Worm (Caenorhabditis elegans) whole organism, L4 larva: ENCODE measurements around the gene F32D8.7.
A peak's percentile ranks its signal among the peaks of the same experiment; 100 is the strongest.

ENCODE experiments used
- F26F4.8 ChIP-seq: fragments of 200-800 bp; sonication (Bioruptor generic); conservative IDR thresholded peaks from 2 replicates; pipeline ENCODE4 v1.3.6; 2022; ENCODE audit warnings: missing genetic modification characterization, missing compliant biosample characterization
- F37D6.2 ChIP-seq: sonication (generic microtip); optimal IDR thresholded peaks from 2 replicates; lab custom pipeline; 2016; ENCODE audit warnings: mild to moderate bottlenecking, missing genetic modification characterization, missing compliant biosample characterization
- F44E2.7 ChIP-seq: fragments of 200-800 bp; sonication (Bioruptor generic); IDR thresholded peaks from 2 replicates; pipeline ENCODE4 v2.1.2; 2022; ENCODE audit warnings: missing genetic modification characterization, missing compliant biosample characterization
- F49E8.2 ChIP-seq: sonication (generic microtip); optimal IDR thresholded peaks from 2 replicates; lab custom pipeline; 2016; ENCODE audit warnings: missing compliant biosample characterization, mild to moderate bottlenecking, missing genetic modification characterization, borderline replicate concordance
- T26A8.4 ChIP-seq: fragments of 200-800 bp; sonication (Bioruptor generic); IDR thresholded peaks from 2 replicates; pipeline ENCODE4 v1.3.6; 2022; ENCODE audit warnings: missing genetic modification characterization, missing compliant biosample characterization
- Y48G9A.11 ChIP-seq: fragments of 200-800 bp; sonication (Bioruptor generic); IDR thresholded peaks from 2 replicates; pipeline ENCODE4 v1.3.6; 2022; ENCODE audit warnings: missing genetic modification reagents, missing genetic modification characterization, missing compliant biosample characterization
- ZK546.5 ChIP-seq, 2 experiments: sonication (generic microtip); optimal IDR thresholded peaks; 2 replicates each; lab custom pipeline; 2017; ENCODE audit warnings: missing biosample characterization in 2 of 2, missing genetic modification characterization in 2 of 2
- arid-1 ChIP-seq: fragments of 200-800 bp; sonication (Bioruptor generic); conservative IDR thresholded peaks from 2 replicates; pipeline ENCODE4 v1.3.6; 2022; ENCODE audit warnings: missing genetic modification reagents, missing genetic modification characterization, missing compliant biosample characterization
- ceh-20 ChIP-seq: fragments of 200-800 bp; sonication (Bioruptor generic); IDR thresholded peaks from 2 replicates; pipeline ENCODE4 v1.3.6; 2022; ENCODE audit warnings: missing genetic modification reagents, missing genetic modification characterization, missing compliant biosample characterization
- ceh-62 ChIP-seq: sonication (generic microtip); optimal IDR thresholded peaks from 2 replicates; lab custom pipeline; 2017; ENCODE audit warnings: missing biosample characterization, missing genetic modification characterization
- cey-2 ChIP-seq: sonication (generic microtip); optimal IDR thresholded peaks from 3 replicates; lab custom pipeline; 2017; ENCODE audit warnings: missing genetic modification characterization, mild to moderate bottlenecking, missing compliant biosample characterization, antibody characterized with exemption, borderline replicate concordance; ENCODE audit not compliant: insufficient read depth
- ctbp-1 ChIP-seq: fragments of 200-800 bp; sonication (Bioruptor generic); IDR thresholded peaks from 2 replicates; pipeline ENCODE4 v1.3.6; 2022; ENCODE audit warnings: missing genetic modification reagents, missing genetic modification characterization, missing compliant biosample characterization
- daf-12 ChIP-seq: fragments of 150-350 bp; optimal IDR thresholded peaks from 2 replicates; lab custom pipeline; 2014; ENCODE audit warnings: missing biosample characterization, missing genetic modification reagents, missing genetic modification characterization
- daf-8 ChIP-seq: fragments of 200-800 bp; sonication (Bioruptor generic); IDR thresholded peaks from 2 replicates; pipeline ENCODE4 v1.3.6; 2022; ENCODE audit warnings: missing genetic modification characterization, missing compliant biosample characterization
- dmd-6 ChIP-seq: fragments of 200-800 bp; sonication (Bioruptor generic); IDR thresholded peaks from 2 replicates; pipeline ENCODE4 v1.3.6; 2022; ENCODE audit warnings: missing genetic modification reagents, missing genetic modification characterization, missing compliant biosample characterization
- dmd-9 ChIP-seq: fragments of 200-800 bp; sonication (Bioruptor generic); IDR thresholded peaks from 2 replicates; pipeline ENCODE4 v1.3.6; 2022; ENCODE audit warnings: missing genetic modification reagents, missing genetic modification characterization, missing compliant biosample characterization
- dpl-1 ChIP-seq: fragments of 150-350 bp; optimal IDR thresholded peaks from 2 replicates; lab custom pipeline; 2014; ENCODE audit warnings: missing biosample characterization, missing genetic modification reagents, missing genetic modification characterization
- duxl-1 ChIP-seq: sonication (generic microtip); optimal IDR thresholded peaks from 2 replicates; lab custom pipeline; 2016; ENCODE audit warnings: mild to moderate bottlenecking, missing genetic modification characterization, moderate library complexity, missing compliant biosample characterization; ENCODE audit not compliant: poor library complexity
- dve-1 ChIP-seq: sonication (generic microtip); optimal IDR thresholded peaks from 2 replicates; lab custom pipeline; 2017; ENCODE audit warnings: antibody characterized with exemption, mild to moderate bottlenecking, missing genetic modification characterization, missing compliant biosample characterization; ENCODE audit not compliant: insufficient read depth
- egl-27 ChIP-seq: sonication (generic microtip); optimal IDR thresholded peaks from 3 replicates; lab custom pipeline; 2017; ENCODE audit warnings: missing biosample characterization, missing genetic modification reagents, missing genetic modification characterization
- fos-1 ChIP-seq: fragments of 150-350 bp; optimal IDR thresholded peaks from 2 replicates; lab custom pipeline; 2014; ENCODE audit warnings: missing biosample characterization, missing genetic modification characterization
- gei-8 ChIP-seq: fragments of 200-800 bp; sonication (Bioruptor generic); optimal IDR thresholded peaks from 2 replicates; lab custom pipeline; 2018; ENCODE audit warnings: mild to moderate bottlenecking, missing genetic modification characterization, missing compliant biosample characterization
- hlh-30 ChIP-seq: sonication (generic microtip); optimal IDR thresholded peaks from 2 replicates; lab custom pipeline; 2017; ENCODE audit warnings: antibody characterized with exemption, mild to moderate bottlenecking, missing genetic modification characterization, missing compliant biosample characterization; ENCODE audit not compliant: insufficient read depth
- lim-7 ChIP-seq: fragments of 200-800 bp; sonication (Bioruptor generic); IDR thresholded peaks from 2 replicates; pipeline ENCODE4 v1.3.6; 2022; ENCODE audit warnings: missing genetic modification characterization, missing compliant biosample characterization
- lin-1 ChIP-seq: fragments of 200-800 bp; sonication (Bioruptor generic); IDR thresholded peaks from 2 replicates; pipeline ENCODE4 v1.3.6; 2022; ENCODE audit warnings: missing genetic modification reagents, missing genetic modification characterization, missing compliant biosample characterization
- lin-13 ChIP-seq: fragments of 150-350 bp; optimal IDR thresholded peaks from 2 replicates; lab custom pipeline; 2014; ENCODE audit warnings: missing biosample characterization, missing genetic modification reagents, missing genetic modification characterization
- lin-38 ChIP-seq: fragments of 200-800 bp; sonication (Bioruptor generic); IDR thresholded peaks from 2 replicates; pipeline ENCODE4 v1.3.6; 2022; ENCODE audit warnings: missing genetic modification reagents, missing genetic modification characterization, missing compliant biosample characterization
- lin-39 ChIP-seq: fragments of 150-350 bp; optimal IDR thresholded peaks from 2 replicates; lab custom pipeline; 2014; ENCODE audit warnings: missing biosample characterization, missing genetic modification reagents, missing genetic modification characterization
- madf-9 ChIP-seq: fragments of 200-800 bp; sonication (Bioruptor generic); conservative IDR thresholded peaks from 2 replicates; pipeline ENCODE4 v1.3.6; 2022; ENCODE audit warnings: missing genetic modification reagents, missing genetic modification characterization, missing compliant biosample characterization
- mdl-1 ChIP-seq, 2 experiments: fragments of 150-350 bp in 1 of 2; sonication (generic microtip) in 1 of 2; optimal IDR thresholded peaks; 2 replicates each; lab custom pipeline; 2014 to 2017; ENCODE audit warnings: missing biosample characterization in 2 of 2, missing genetic modification characterization in 2 of 2
- mep-1 ChIP-seq: fragments of 150-350 bp; sonication (generic microtip); optimal IDR thresholded peaks from 3 replicates; lab custom pipeline; 2014; ENCODE audit warnings: missing biosample characterization, missing genetic modification characterization
- mes-2 ChIP-seq: sonication (generic microtip); optimal IDR thresholded peaks from 2 replicates; lab custom pipeline; 2016; ENCODE audit warnings: missing genotype, mild to moderate bottlenecking, missing genetic modification characterization, missing compliant biosample characterization; ENCODE audit not compliant: poor library complexity, severe bottlenecking
- mxl-3 ChIP-seq: fragments of 200-800 bp; sonication (Bioruptor generic); optimal IDR thresholded peaks from 2 replicates; lab custom pipeline; 2018; ENCODE audit warnings: mild to moderate bottlenecking, missing genetic modification characterization, missing compliant biosample characterization
- nhr-11 ChIP-seq: fragments of 150-350 bp; optimal IDR thresholded peaks from 2 replicates; lab custom pipeline; 2014; ENCODE audit warnings: missing biosample characterization, missing genetic modification characterization
- nhr-25 ChIP-seq: sonication (generic microtip); optimal IDR thresholded peaks from 2 replicates; lab custom pipeline; 2017; ENCODE audit warnings: missing genetic modification characterization, mild to moderate bottlenecking, missing compliant biosample characterization, antibody characterized with exemption, moderate library complexity, borderline replicate concordance; ENCODE audit not compliant: insufficient read depth
- nhr-48 ChIP-seq: sonication (generic microtip); optimal IDR thresholded peaks from 2 replicates; lab custom pipeline; 2016; ENCODE audit warnings: mild to moderate bottlenecking, missing genetic modification characterization, missing compliant biosample characterization
- php-3 ChIP-seq: fragments of 200-800 bp; sonication (Bioruptor generic); IDR thresholded peaks from 2 replicates; pipeline ENCODE4 v1.3.6; 2022; ENCODE audit warnings: missing genetic modification reagents, missing genetic modification characterization, missing compliant biosample characterization
- pqm-1 ChIP-seq: sonication (generic microtip); optimal IDR thresholded peaks from 2 replicates; lab custom pipeline; 2017; ENCODE audit warnings: missing biosample characterization, missing genetic modification characterization
- saeg-2 ChIP-seq: fragments of 200-800 bp; sonication (Bioruptor generic); IDR thresholded peaks from 2 replicates; pipeline ENCODE4 v1.3.6; 2022; ENCODE audit warnings: missing genetic modification reagents, missing genetic modification characterization, missing compliant biosample characterization
- snpc-4 ChIP-seq: fragments of 150-350 bp; optimal IDR thresholded peaks from 2 replicates; lab custom pipeline; 2014; ENCODE audit warnings: missing biosample characterization, missing genetic modification characterization
- spr-3 ChIP-seq: fragments of 200-800 bp; sonication (Bioruptor generic); optimal IDR thresholded peaks from 2 replicates; lab custom pipeline; 2018; ENCODE audit warnings: mild to moderate bottlenecking, missing genetic modification characterization, missing compliant biosample characterization
- tag-97 ChIP-seq: fragments of 200-800 bp; sonication (Bioruptor generic); IDR thresholded peaks from 2 replicates; pipeline ENCODE4 v1.3.6; 2022; ENCODE audit warnings: missing genetic modification characterization, missing compliant biosample characterization
- unc-130 ChIP-seq: sonication (generic microtip); optimal IDR thresholded peaks from 2 replicates; lab custom pipeline; 2016; ENCODE audit warnings: missing genetic modification reagents, missing genetic modification characterization, missing compliant biosample characterization
- unc-39 ChIP-seq: sonication (generic microtip); optimal IDR thresholded peaks from 2 replicates; lab custom pipeline; 2017; ENCODE audit warnings: missing biosample characterization, missing genetic modification characterization
- zfp-2 ChIP-seq: sonication (generic microtip); optimal IDR thresholded peaks from 2 replicates; lab custom pipeline; 2016; ENCODE audit warnings: mild to moderate bottlenecking, missing genetic modification characterization, missing compliant biosample characterization
- zip-2 ChIP-seq: fragments of 150-350 bp; optimal IDR thresholded peaks from 2 replicates; lab custom pipeline; 2014; ENCODE audit warnings: missing biosample characterization, missing genetic modification characterization
- ztf-7 ChIP-seq: fragments of 150-350 bp; optimal IDR thresholded peaks from 2 replicates; lab custom pipeline; 2014; ENCODE audit warnings: missing biosample characterization, missing genetic modification characterization

F32D8.7 gene

DNA sequence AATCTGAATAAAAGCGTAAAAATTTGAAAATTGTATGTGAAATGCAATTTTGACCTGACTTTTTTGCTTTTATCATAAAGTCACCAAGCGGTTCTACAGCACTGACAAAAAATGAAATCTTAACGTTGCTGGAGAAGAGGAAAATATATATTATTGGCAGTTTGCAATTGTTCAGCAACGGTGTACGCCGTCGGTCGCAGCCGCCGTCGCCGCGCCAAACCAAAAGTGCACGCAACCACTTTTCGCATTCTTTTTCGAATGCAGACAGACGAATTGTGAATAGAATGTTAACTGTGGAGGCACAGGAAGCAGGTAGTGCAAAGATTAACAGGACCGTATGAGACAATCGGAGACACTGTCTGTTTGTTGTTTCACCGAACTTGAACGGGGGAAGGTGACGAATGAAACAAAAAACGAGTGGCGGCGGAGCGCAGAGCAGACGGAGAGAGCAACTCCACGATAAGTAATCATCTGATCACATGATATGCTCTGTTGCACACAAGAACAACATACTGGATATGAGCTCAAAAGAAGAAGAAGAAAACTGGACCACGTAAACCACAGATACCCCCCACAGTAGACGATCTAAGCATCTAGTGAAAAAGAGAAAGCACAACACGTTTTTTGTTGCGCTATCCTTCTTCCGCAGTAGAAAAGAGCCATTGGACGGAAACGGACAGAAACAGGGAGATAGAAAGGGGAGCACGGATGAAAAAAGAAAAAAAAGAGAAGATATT lies 41.2 kb upstream of the F32D8.7 start (continued):
- TF ChIP-seq spr-3 (GFP tag; lab: Kevin White, UChicago): no peak
- no peak for TF ChIP-seq snpc-4 (tag; lab: Kevin White, UChicago)
- peak; percentile 15 for TF ChIP-seq hlh-30
- no peak for TF ChIP-seq ztf-7 (tag; lab: Kevin White, UChicago)
- TF ChIP-seq nhr-25 (tag; lab: Kevin White, UChicago): no peak
- TF ChIP-seq F44E2.7 (GFP tag; lab: Robert Waterston, UW): no peak
- no peak for TF ChIP-seq zfp-2 (tag; lab: Kevin White, UChicago)
- TF ChIP-seq lin-39 (tag; lab: Kevin White, UChicago): no peak
- TF ChIP-seq F26F4.8 (GFP tag; lab: Robert Waterston, UW): no peak
- TF ChIP-seq unc-39 (tag; lab: Kevin White, UChicago): no peak
- TF ChIP-seq T26A8.4 (GFP tag; lab: Robert Waterston, UW): no peak
- peak; percentile 70 for TF ChIP-seq dmd-6 (GFP tag; lab: Robert Waterston, UW)
- TF ChIP-seq egl-27 (tag; lab: Kevin White, UChicago): no peak
- no peak for TF ChIP-seq daf-8
- TF ChIP-seq fos-1: no peak
- TF ChIP-seq duxl-1 (tag; lab: Kevin White, UChicago): no peak
- no peak for TF ChIP-seq arid-1

DNA sequence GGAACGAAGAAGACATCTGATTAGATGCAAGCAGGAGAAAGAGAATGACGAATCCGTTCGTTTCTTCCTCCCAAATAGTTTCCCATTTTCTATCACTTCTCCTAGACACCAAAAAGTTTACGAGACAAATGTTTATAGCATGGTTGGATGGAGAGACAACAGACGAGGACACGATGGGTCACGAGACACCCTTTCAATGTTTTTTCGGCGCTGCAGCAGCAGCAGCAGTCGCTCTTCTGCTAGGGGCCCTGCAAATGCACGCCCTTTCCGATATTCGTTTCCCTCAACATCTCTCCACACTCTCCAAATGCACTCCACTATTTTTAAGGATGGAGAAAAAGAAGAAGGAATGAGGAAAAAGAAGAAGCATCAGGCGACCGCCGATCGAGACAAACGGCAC lies 39.9 kb upstream of the F32D8.7 start:
- TF ChIP-seq saeg-2 (GFP tag; lab: Robert Waterston, UW) (peak; percentile 98), mep-1 (tag; lab: Kevin White, UChicago) (peak; percentile 81), egl-27 (tag; lab: Kevin White, UChicago) (no peak), daf-12 (no peak), dmd-9 (GFP tag; lab: Robert Waterston, UW) (0 out of 2 replicates have a peak, but pooled peaks have one; percentile 13), ctbp-1 (GFP tag; lab: Robert Waterston, UW) (peak; percentile 85), madf-9 (GFP tag; lab: Robert Waterston, UW) (no peak), Y48G9A.11 (no peak), F37D6.2 (tag; lab: Kevin White, UChicago) (peak; percentile 54), nhr-48 (peak; percentile 79), lin-38 (peak; percentile 14; the same call in 1 of the 2 replicates), mes-2 (tag; lab: Kevin White, UChicago) (peak; percentile 51), ceh-62 (tag; lab: Kevin White, UChicago) (no peak), zip-2 (no peak), unc-130 (no peak), lin-1 (GFP tag; lab: Robert Waterston, UW) (no peak), dpl-1 (GFP tag; lab: Kevin White, UChicago) (peak; percentile 10), nhr-11 (tag; lab: Kevin White, UChicago) (peak; percentile 74), cey-2 (peak; percentile 7), pqm-1 (tag; lab: Kevin White, UChicago) (no peak), mdl-1 (tag; optimal IDR thresholded peaks at IDR 0.05; lab: Kevin White, UChicago) (peak; percentile 53 to 82), snpc-4 (tag; lab: Kevin White, UChicago) (no peak), F44E2.7 (GFP tag; lab: Robert Waterston, UW) (no peak), tag-97 (GFP tag; lab: Robert Waterston, UW) (no peak), hlh-30 (peak; percentile 84), dve-1 (tag; lab: Kevin White, UChicago) (peak; percentile 34), mxl-3 (GFP tag; lab: Kevin White, UChicago) (peak; percentile 47), php-3 (GFP tag; lab: Robert Waterston, UW) (0 out of 2 replicates have a peak, but pooled peaks have one; percentile 10), arid-1 (no peak), lin-13 (GFP tag; lab: Kevin White, UChicago) (no peak), lim-7 (no peak), ceh-20 (GFP tag; lab: Robert Waterston, UW) (peak; percentile 87), ZK546.5 (tag; optimal IDR thresholded peaks at IDR 0.05; lab: Kevin White, UChicago) (no peak), F49E8.2 (tag; lab: Kevin White, UChicago) (no peak), gei-8 (GFP tag; lab: Kevin White, UChicago) (peak; percentile 98)
